Worm (Caenorhabditis elegans) whole organism, mixed stage, embryonic: ENCODE results near the gene F56C3.10.

Source experiments
- bed-3 ChIP-seq: fragments of 200-800 bp; sonication (Bioruptor generic); optimal IDR thresholded peaks from 3 replicates; lab custom pipeline; 2018; ENCODE audit warnings: mild to moderate bottlenecking, missing genetic modification characterization, moderate library complexity, missing compliant biosample characterization
- ceh-43 ChIP-seq: fragments of 200-800 bp; sonication (Bioruptor generic); optimal IDR thresholded peaks from 2 replicates; lab custom pipeline; 2018; ENCODE audit warnings: mild to moderate bottlenecking, missing genetic modification characterization, moderate library complexity, missing compliant biosample characterization
- ceh-83 ChIP-seq: fragments of 200-800 bp; sonication (Bioruptor generic); optimal IDR thresholded peaks from 2 replicates; lab custom pipeline; 2018; ENCODE audit warnings: mild to moderate bottlenecking, missing genetic modification characterization, missing compliant biosample characterization
- ces-1 ChIP-seq: fragments of 150-350 bp; optimal IDR thresholded peaks from 2 replicates; lab custom pipeline; 2014; ENCODE audit warnings: missing biosample characterization, missing genetic modification reagents, missing genetic modification characterization
- elt-1 ChIP-seq: sonication (generic microtip); optimal IDR thresholded peaks from 2 replicates; lab custom pipeline; 2017; ENCODE audit warnings: missing genetic modification characterization, mild to moderate bottlenecking, missing compliant biosample characterization, antibody characterized with exemption, moderate library complexity, borderline replicate concordance; ENCODE audit not compliant: insufficient read depth
- elt-3 ChIP-seq: fragments of 150-350 bp; optimal IDR thresholded peaks from 2 replicates; lab custom pipeline; 2014; ENCODE audit warnings: missing biosample characterization, missing genetic modification characterization
- flh-1 ChIP-seq: fragments of 200-800 bp; sonication (Bioruptor generic); optimal IDR thresholded peaks from 2 replicates; lab custom pipeline; 2018; ENCODE audit warnings: mild to moderate bottlenecking, missing genetic modification characterization, moderate library complexity, missing compliant biosample characterization
- hlh-1 ChIP-seq: fragments of 150-350 bp; optimal IDR thresholded peaks from 2 replicates; lab custom pipeline; 2014; ENCODE audit warnings: missing biosample characterization, missing genetic modification reagents, missing genetic modification characterization
- lin-13 ChIP-seq: fragments of 150-350 bp; optimal IDR thresholded peaks from 2 replicates; lab custom pipeline; 2014; ENCODE audit warnings: missing biosample characterization, missing genetic modification characterization
- lin-32 ChIP-seq: fragments of 200-800 bp; sonication (Bioruptor generic); optimal IDR thresholded peaks from 2 replicates; lab custom pipeline; 2018; ENCODE audit warnings: mild to moderate bottlenecking, missing genetic modification characterization, missing compliant biosample characterization
- mab-5 ChIP-seq: fragments of 150-350 bp; optimal IDR thresholded peaks from 2 replicates; lab custom pipeline; 2014; ENCODE audit warnings: missing biosample characterization, missing genetic modification characterization
- mep-1 ChIP-seq: fragments of 150-350 bp; optimal IDR thresholded peaks from 2 replicates; lab custom pipeline; 2017; ENCODE audit warnings: missing biosample characterization, missing genetic modification reagents, missing genetic modification characterization, inconsistent platforms
- mls-2 ChIP-seq: sonication (generic microtip); optimal IDR thresholded peaks from 2 replicates; lab custom pipeline; 2016; ENCODE audit warnings: mild to moderate bottlenecking, missing genetic modification characterization, moderate library complexity, missing compliant biosample characterization
- nhr-12 ChIP-seq: fragments of 150-350 bp; optimal IDR thresholded peaks from 2 replicates; lab custom pipeline; 2014; ENCODE audit warnings: missing biosample characterization, missing genetic modification characterization
- nhr-28 ChIP-seq: fragments of 150-350 bp; optimal IDR thresholded peaks from 2 replicates; lab custom pipeline; 2014; ENCODE audit warnings: missing biosample characterization, missing genetic modification characterization
- pha-4 ChIP-seq: fragments of 150-350 bp; optimal IDR thresholded peaks from 2 replicates; lab custom pipeline; 2018; ENCODE audit warnings: missing biosample characterization, missing genetic modification reagents, missing genetic modification characterization
- sptf-1 ChIP-seq: sonication (generic microtip); optimal IDR thresholded peaks from 2 replicates; lab custom pipeline; 2017; ENCODE audit warnings: mild to moderate bottlenecking, missing genetic modification characterization, moderate library complexity, missing compliant biosample characterization
- unc-120 ChIP-seq: sonication (generic microtip); optimal IDR thresholded peaks from 2 replicates; lab custom pipeline; 2017; ENCODE audit warnings: missing genetic modification characterization, missing compliant biosample characterization; ENCODE audit not compliant: poor library complexity, severe bottlenecking
- unc-39 ChIP-seq: fragments of 150-350 bp; optimal IDR thresholded peaks from 2 replicates; lab custom pipeline; 2014; ENCODE audit warnings: missing biosample characterization, missing genetic modification characterization

The F56C3.10 gene

DNA sequence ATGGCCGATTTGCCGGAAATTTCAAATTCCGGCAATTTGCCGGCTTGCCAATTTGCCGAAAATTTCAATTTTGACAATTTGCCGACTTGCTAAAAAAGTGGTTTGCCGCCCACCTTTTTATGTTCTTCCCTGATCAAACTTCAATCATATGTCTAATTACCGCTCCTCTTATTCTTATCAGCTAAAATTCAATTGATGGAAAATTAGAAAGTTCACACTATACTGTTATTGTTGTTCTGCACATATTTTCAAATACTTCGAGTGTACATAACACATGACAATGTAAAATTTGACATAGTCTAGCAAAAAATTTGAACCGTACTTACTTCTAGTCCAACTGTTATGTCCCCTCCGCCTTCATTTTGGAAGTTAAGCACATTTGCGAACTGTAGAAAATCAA, 43.6 kb downstream of the F56C3.10 start:
- no peak for TF ChIP-seq flh-1 (GFP tag; lab: Kevin White, UChicago)
- TF ChIP-seq mls-2 (tag; lab: Kevin White, UChicago): no peak
- no peak for TF ChIP-seq elt-1 (tag; lab: Kevin White, UChicago)
- no peak for TF ChIP-seq nhr-28 (tag; lab: Kevin White, UChicago)
- TF ChIP-seq sptf-1 (tag; lab: Kevin White, UChicago): no peak
- TF ChIP-seq lin-32: no peak
- no peak for TF ChIP-seq ces-1 (GFP tag; lab: Kevin White, UChicago)
- no peak for TF ChIP-seq mep-1 (tag; lab: Kevin White, UChicago)
- no peak for TF ChIP-seq nhr-12
- no peak for TF ChIP-seq elt-3 (tag; lab: Kevin White, UChicago)
- TF ChIP-seq mab-5 (tag; lab: Kevin White, UChicago): no peak
- TF ChIP-seq lin-13 (tag; lab: Kevin White, UChicago): no peak
- TF ChIP-seq hlh-1 (tag; lab: Kevin White, UChicago): no peak
- TF ChIP-seq ceh-43 (GFP tag; lab: Kevin White, UChicago): no peak
- no peak for TF ChIP-seq ceh-83 (GFP tag; lab: Kevin White, UChicago)
- TF ChIP-seq pha-4 (tag; lab: Kevin White, UChicago): no peak
- no peak for TF ChIP-seq unc-120
- TF ChIP-seq bed-3 (GFP tag; lab: Kevin White, UChicago): no peak

- TF ChIP-seq ces-1 (GFP tag; lab: Kevin White, UChicago): no peak
- no peak for TF ChIP-seq unc-39
These were observed 44.5 kb downstream of the F56C3.10 start, which contains the start of gene ttr-37 for ce11 chrX:1337009-1337408. Gene ttr-37 (minus strand): TSS chrX:1337175.
